Worm (Caenorhabditis elegans): ENCODE results near the gene mrpl-36.

mrpl-36 gene

DNA sequence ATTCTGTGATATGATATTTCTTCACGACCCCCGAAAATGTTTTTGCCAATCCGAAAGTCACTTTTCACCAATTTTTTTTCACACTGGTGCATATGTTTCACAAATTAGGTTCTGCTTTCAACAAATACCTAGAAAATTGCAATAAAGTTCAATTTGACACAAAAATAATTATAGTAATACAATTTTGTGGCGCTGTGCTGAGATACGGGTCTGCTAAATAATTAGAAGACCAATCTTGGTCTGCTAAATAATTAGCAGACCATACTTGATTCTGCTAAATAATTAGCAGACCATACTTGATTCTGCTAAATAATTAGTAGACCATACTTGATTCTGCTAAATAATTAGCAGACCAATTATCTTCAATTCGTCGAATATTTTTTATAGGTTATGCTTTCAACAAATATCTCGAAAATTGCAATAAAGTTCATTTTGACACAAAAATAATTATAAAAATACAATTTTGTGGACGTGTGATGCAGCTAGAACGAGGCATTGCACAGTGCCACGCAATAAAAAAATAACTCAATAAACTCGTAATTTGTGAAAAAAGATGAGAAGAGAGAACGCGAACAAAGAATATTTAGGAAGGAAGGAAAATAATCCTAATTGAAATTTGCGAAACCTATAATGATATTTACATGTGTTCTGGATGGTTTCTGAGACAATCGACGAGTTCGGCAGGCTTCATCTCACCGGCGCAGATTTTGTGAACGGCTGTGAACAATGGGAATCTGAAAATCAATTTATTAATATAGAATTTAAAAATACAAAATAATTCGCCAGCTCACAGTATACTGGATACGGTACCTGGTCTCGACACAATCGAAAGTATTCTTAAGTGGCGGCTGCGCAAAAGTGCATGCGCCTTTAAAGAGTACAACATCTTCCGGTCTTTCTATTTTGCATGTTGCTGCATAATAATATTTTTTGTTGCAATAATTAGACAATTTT, 6.0 kb upstream of the mrpl-36 start:
- TF ChIP-seq lin-11 (tag; optimal IDR thresholded peaks at IDR 0.05) = no peak
- TF ChIP-seq nhr-21 (tag; optimal IDR thresholded peaks at IDR 0.05) = peak; percentile 7

DNA sequence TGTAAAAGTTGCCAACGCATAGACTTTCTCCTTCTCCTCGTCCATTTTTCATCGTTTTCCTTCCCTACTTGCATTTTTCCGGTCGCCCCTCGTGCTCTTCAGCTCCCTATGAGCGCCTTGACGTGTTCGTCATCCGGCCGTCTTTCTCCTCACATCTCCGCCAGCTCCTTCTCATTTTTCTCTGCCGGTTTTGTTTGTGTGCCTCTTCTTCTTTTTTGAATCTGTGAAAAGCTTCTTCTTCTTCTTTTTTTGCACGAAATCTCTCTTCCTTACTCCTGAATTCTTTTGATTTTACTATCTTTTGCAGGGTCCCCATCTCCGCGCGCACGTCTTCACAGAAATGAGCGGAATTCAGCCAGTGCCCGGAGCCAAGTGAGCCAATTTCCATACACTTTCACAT, 3.6 kb upstream of the mrpl-36 start, which contains the start of gene K11H3.3:
Gene K11H3.3 (plus strand): TSS at position 308 of the 400 bp plus-strand sequence.
- TF ChIP-seq ceh-16 (tag; optimal IDR thresholded peaks at IDR 0.05) (no peak), nhr-25 (tag; optimal IDR thresholded peaks at IDR 0.05) (no peak), mbf-1 (tag; optimal IDR thresholded peaks at IDR 0.05) (no peak), ceh-82 (tag; optimal IDR thresholded peaks at IDR 0.05) (no peak), zag-1 (tag; optimal IDR thresholded peaks at IDR 0.05) (no peak), Y55F3AM.14 (GFP tag; optimal IDR thresholded peaks at IDR 0.05) (no peak), snpc-4 (tag; optimal IDR thresholded peaks at IDR 0.05) (no peak), C34F6.9 (tag; optimal IDR thresholded peaks at IDR 0.05) (peak; percentile 5), nhr-129 (tag; optimal IDR thresholded peaks at IDR 0.05) (peak; percentile 10), aly-2 (tag; optimal IDR thresholded peaks at IDR 0.05) (no peak), sma-9 (GFP tag; optimal IDR thresholded peaks at IDR 0.05) (no peak), sma-9 (tag; optimal IDR thresholded peaks at IDR 0.05) (no peak)

DNA sequence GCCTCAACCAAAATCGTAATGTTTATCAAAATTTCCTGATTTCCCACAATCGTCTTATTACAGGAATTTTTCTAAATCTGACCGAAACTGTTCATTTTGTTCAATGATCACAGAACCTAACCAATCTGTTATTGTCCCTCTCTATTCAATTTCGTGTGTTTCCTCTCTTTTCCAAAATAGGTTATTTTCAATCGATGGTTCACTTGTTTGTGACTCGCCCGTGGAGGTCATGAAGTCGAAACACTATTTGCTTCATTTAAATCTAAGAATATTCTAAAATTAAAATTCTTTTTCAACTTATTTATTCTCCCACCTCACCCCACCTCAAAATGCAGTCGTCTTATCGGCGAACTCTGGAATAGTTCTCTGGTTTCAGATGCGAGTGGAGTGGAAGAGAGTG, 3.0 kb upstream of the mrpl-36 start:
- TF ChIP-seq F13H6.1 (tag; optimal IDR thresholded peaks at IDR 0.05) (no peak), nhr-25 (tag; optimal IDR thresholded peaks at IDR 0.05) (no peak), alr-1 (tag; optimal IDR thresholded peaks at IDR 0.05) (no peak), fos-1 (tag; optimal IDR thresholded peaks at IDR 0.05) (peak; percentile 6)

DNA sequence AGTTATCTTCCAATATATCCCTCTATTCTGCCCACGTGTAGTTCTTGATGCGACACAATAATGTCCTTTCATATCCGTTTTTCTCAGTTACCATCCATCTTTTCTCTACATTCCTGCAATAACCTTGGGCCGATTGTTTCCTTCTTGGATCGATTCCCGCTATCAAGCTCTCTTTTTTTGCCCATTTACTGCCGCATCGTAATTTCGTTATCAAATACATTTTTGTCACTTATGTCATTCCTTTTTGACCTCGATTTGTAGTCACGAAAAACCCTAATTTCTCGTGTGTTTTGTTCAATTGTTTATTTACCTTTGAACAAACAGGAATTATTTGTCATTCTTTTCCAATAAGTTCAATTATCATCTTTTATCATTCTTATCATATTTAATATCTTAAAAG, 2.0 kb upstream of the mrpl-36 start:
- TF ChIP-seq dmd-4 (tag; optimal IDR thresholded peaks at IDR 0.05) (no peak), ztf-4 (tag; optimal IDR thresholded peaks at IDR 0.05) (no peak), blmp-1 (tag; optimal IDR thresholded peaks at IDR 0.05; ENCODE audit: insufficient read depth) (no peak), ztf-1 (GFP tag; conservative IDR thresholded peaks at IDR 0.05) (no peak), elt-1 (tag; optimal IDR thresholded peaks at IDR 0.05) (no peak), mdl-1 (tag; optimal IDR thresholded peaks at IDR 0.05) (no peak), crh-2 (tag; optimal IDR thresholded peaks at IDR 0.05) (peak; percentile 29), nhr-21 (tag; optimal IDR thresholded peaks at IDR 0.05) (peak; percentile 41), skn-1 (tag; optimal IDR thresholded peaks at IDR 0.05) (peak; percentile 74), unc-55 (GFP tag; optimal IDR thresholded peaks at IDR 0.05) (no peak), mab-5 (tag; optimal IDR thresholded peaks at IDR 0.05) (no peak), sma-9 (GFP tag; optimal IDR thresholded peaks at IDR 0.05) (no peak), sma-9 (tag; optimal IDR thresholded peaks at IDR 0.05) (no peak), aly-2 (tag; optimal IDR thresholded peaks at IDR 0.05) (no peak), egl-27 (tag; optimal IDR thresholded peaks at IDR 0.05) (no peak), nhr-129 (tag; optimal IDR thresholded peaks at IDR 0.05) (peak; percentile 5), nhr-237 (tag; optimal IDR thresholded peaks at IDR 0.05) (no peak), sma-3 (GFP tag; optimal IDR thresholded peaks at IDR 0.05) (peak; percentile 46), fos-1 (tag; optimal IDR thresholded peaks at IDR 0.05) (peak; percentile 57), nhr-11 (tag; optimal IDR thresholded peaks at IDR 0.05) (no peak), nhr-12 (tag; optimal IDR thresholded peaks at IDR 0.05) (no peak), unc-62 (GFP tag; optimal IDR thresholded peaks at IDR 0.05) (no peak), sem-4 (tag; optimal IDR thresholded peaks at IDR 0.05) (no peak), gmeb-1 (tag; optimal IDR thresholded peaks at IDR 0.05) (peak; percentile 23), nhr-6 (tag; optimal IDR thresholded peaks at IDR 0.05) (no peak), elt-3 (tag; optimal IDR thresholded peaks at IDR 0.05) (no peak), lin-11 (tag; optimal IDR thresholded peaks at IDR 0.05) (no peak), zag-1 (tag; optimal IDR thresholded peaks at IDR 0.05) (no peak), unc-39 (tag; optimal IDR thresholded peaks at IDR 0.05) (no peak), R02D3.7 (tag; optimal IDR thresholded peaks at IDR 0.05) (no peak), ztf-11 (tag; optimal IDR thresholded peaks at IDR 0.05) (no peak), nhr-23 (tag; optimal IDR thresholded peaks at IDR 0.05) (no peak)

Measured in whole organism, L2 larva.